Worm (Caenorhabditis elegans) whole organism, L4 larva: Measurements from ENCODE around the gene C01B10.9.

Source experiments
- D1046.2 ChIP-seq: fragments of 200-800 bp; sonication (Bioruptor generic); IDR thresholded peaks from 2 replicates; pipeline ENCODE4 v1.3.6; 2022; ENCODE audit warnings: missing genetic modification characterization, missing compliant biosample characterization
- F44E2.7 ChIP-seq: fragments of 200-800 bp; sonication (Bioruptor generic); IDR thresholded peaks from 2 replicates; pipeline ENCODE4 v2.1.2; 2022; ENCODE audit warnings: missing genetic modification characterization, missing compliant biosample characterization
- F49E8.2 ChIP-seq: sonication (generic microtip); optimal IDR thresholded peaks from 2 replicates; lab custom pipeline; 2016; ENCODE audit warnings: missing compliant biosample characterization, mild to moderate bottlenecking, missing genetic modification characterization, borderline replicate concordance
- R02D3.7 ChIP-seq: fragments of 150-350 bp; sonication (generic microtip); optimal IDR thresholded peaks from 3 replicates; lab custom pipeline; 2014; ENCODE audit warnings: missing biosample characterization, missing genetic modification characterization
- T26A8.4 ChIP-seq: fragments of 200-800 bp; sonication (Bioruptor generic); IDR thresholded peaks from 2 replicates; pipeline ENCODE4 v1.3.6; 2022; ENCODE audit warnings: missing genetic modification characterization, missing compliant biosample characterization
- Y75B8A.6 ChIP-seq: fragments of 200-800 bp; sonication (Bioruptor generic); IDR thresholded peaks from 2 replicates; pipeline ENCODE4 v1.3.6; 2022; ENCODE audit warnings: missing genetic modification reagents, missing genetic modification characterization, missing compliant biosample characterization
- aha-1 ChIP-seq: fragments of 150-350 bp; peaks from one replicate; lab custom pipeline; 2014; ENCODE audit warnings: missing biosample characterization, missing genetic modification characterization
- attf-4 ChIP-seq: sonication (generic microtip); optimal IDR thresholded peaks from 3 replicates; lab custom pipeline; 2017; ENCODE audit warnings: missing biosample characterization, missing genetic modification characterization
- ceh-62 ChIP-seq: sonication (generic microtip); optimal IDR thresholded peaks from 2 replicates; lab custom pipeline; 2017; ENCODE audit warnings: missing biosample characterization, missing genetic modification characterization
- ceh-82 ChIP-seq: sonication (generic microtip); optimal IDR thresholded peaks from 2 replicates; lab custom pipeline; 2017; ENCODE audit warnings: missing biosample characterization, missing genetic modification characterization
- ctbp-1 ChIP-seq: fragments of 200-800 bp; sonication (Bioruptor generic); IDR thresholded peaks from 2 replicates; pipeline ENCODE4 v1.3.6; 2022; ENCODE audit warnings: missing genetic modification reagents, missing genetic modification characterization, missing compliant biosample characterization
- daf-16 ChIP-seq, 3 experiments: sonication (generic microtip); optimal IDR thresholded peaks; 2 replicates each; lab custom pipeline; 2016 to 2017; ENCODE audit warnings: missing genetic modification characterization in 3 of 3, missing genetic modification reagents in 3 of 3, mild to moderate bottlenecking in 2 of 3, missing compliant biosample characterization in 2 of 3, missing biosample characterization in 1 of 3, moderate library complexity in 1 of 3
- dmd-6 ChIP-seq: fragments of 200-800 bp; sonication (Bioruptor generic); IDR thresholded peaks from 2 replicates; pipeline ENCODE4 v1.3.6; 2022; ENCODE audit warnings: missing genetic modification reagents, missing genetic modification characterization, missing compliant biosample characterization
- dpl-1 ChIP-seq: fragments of 150-350 bp; optimal IDR thresholded peaks from 2 replicates; lab custom pipeline; 2014; ENCODE audit warnings: missing biosample characterization, missing genetic modification reagents, missing genetic modification characterization
- dve-1 ChIP-seq: sonication (generic microtip); optimal IDR thresholded peaks from 2 replicates; lab custom pipeline; 2017; ENCODE audit warnings: antibody characterized with exemption, mild to moderate bottlenecking, missing genetic modification characterization, missing compliant biosample characterization; ENCODE audit not compliant: insufficient read depth
- fkh-10 ChIP-seq: fragments of 150-350 bp; optimal IDR thresholded peaks from 2 replicates; lab custom pipeline; 2014; ENCODE audit warnings: missing biosample characterization, missing genetic modification reagents, missing genetic modification characterization
- gei-8 ChIP-seq: fragments of 200-800 bp; sonication (Bioruptor generic); optimal IDR thresholded peaks from 2 replicates; lab custom pipeline; 2018; ENCODE audit warnings: mild to moderate bottlenecking, missing genetic modification characterization, missing compliant biosample characterization
- hlh-11 ChIP-seq: fragments of 200-800 bp; sonication (Bioruptor generic); optimal IDR thresholded peaks from 2 replicates; lab custom pipeline; 2018; ENCODE audit warnings: mild to moderate bottlenecking, missing genetic modification characterization, missing compliant biosample characterization
- hlh-30 ChIP-seq: sonication (generic microtip); optimal IDR thresholded peaks from 2 replicates; lab custom pipeline; 2017; ENCODE audit warnings: antibody characterized with exemption, mild to moderate bottlenecking, missing genetic modification characterization, missing compliant biosample characterization; ENCODE audit not compliant: insufficient read depth
- lin-13 ChIP-seq: fragments of 150-350 bp; optimal IDR thresholded peaks from 2 replicates; lab custom pipeline; 2014; ENCODE audit warnings: missing biosample characterization, missing genetic modification reagents, missing genetic modification characterization
- lin-15B ChIP-seq: fragments of 150-350 bp; sonication (generic microtip); optimal IDR thresholded peaks from 3 replicates; lab custom pipeline; 2014; ENCODE audit warnings: missing biosample characterization, missing genetic modification characterization
- lin-38 ChIP-seq: fragments of 200-800 bp; sonication (Bioruptor generic); IDR thresholded peaks from 2 replicates; pipeline ENCODE4 v1.3.6; 2022; ENCODE audit warnings: missing genetic modification reagents, missing genetic modification characterization, missing compliant biosample characterization
- lin-39 ChIP-seq: fragments of 150-350 bp; optimal IDR thresholded peaks from 2 replicates; lab custom pipeline; 2014; ENCODE audit warnings: missing biosample characterization, missing genetic modification reagents, missing genetic modification characterization
- lsy-2 ChIP-seq, 2 experiments: fragments of 150-350 bp in 1 of 2; sonication (generic microtip) in 1 of 2; optimal IDR thresholded peaks; 2 replicates each; lab custom pipeline; 2014 to 2017; ENCODE audit warnings: missing biosample characterization in 2 of 2, missing genetic modification characterization in 2 of 2
- madf-9 ChIP-seq: fragments of 200-800 bp; sonication (Bioruptor generic); conservative IDR thresholded peaks from 2 replicates; pipeline ENCODE4 v1.3.6; 2022; ENCODE audit warnings: missing genetic modification reagents, missing genetic modification characterization, missing compliant biosample characterization
- mdt-29 ChIP-seq: fragments of 200-800 bp; sonication (Bioruptor generic); IDR thresholded peaks from 2 replicates; pipeline ENCODE4 v1.3.6; 2022; ENCODE audit warnings: missing genetic modification reagents, missing genetic modification characterization, missing compliant biosample characterization
- mes-2 ChIP-seq: sonication (generic microtip); optimal IDR thresholded peaks from 2 replicates; lab custom pipeline; 2016; ENCODE audit warnings: missing genotype, mild to moderate bottlenecking, missing genetic modification characterization, missing compliant biosample characterization; ENCODE audit not compliant: poor library complexity, severe bottlenecking
- mxl-2 ChIP-seq: fragments of 200-800 bp; sonication (Bioruptor generic); conservative IDR thresholded peaks from 2 replicates; pipeline ENCODE4 v1.3.6; 2022; ENCODE audit warnings: missing genetic modification reagents, missing genetic modification characterization, missing compliant biosample characterization
- nhr-28 ChIP-seq: fragments of 150-350 bp; optimal IDR thresholded peaks from 2 replicates; lab custom pipeline; 2014; ENCODE audit warnings: missing biosample characterization, missing genetic modification characterization
- nhr-6 ChIP-seq: fragments of 150-350 bp; optimal IDR thresholded peaks from 2 replicates; lab custom pipeline; 2014; ENCODE audit warnings: missing biosample characterization, missing genetic modification characterization
- pha-4 ChIP-seq, 2 experiments: fragments of 150-350 bp in 1 of 2; fragments of 200-800 bp in 1 of 2; sonication (Bioruptor generic) in 1 of 2; IDR thresholded peaks in 1 of 2; optimal IDR thresholded peaks in 1 of 2; 2 replicates each; pipeline versions ENCODE4 v1.3.6 to Lab custom; 2014 to 2022; ENCODE audit warnings: missing genetic modification characterization in 2 of 2, missing genetic modification reagents in 2 of 2, missing biosample characterization in 1 of 2, missing compliant biosample characterization in 1 of 2
- pqm-1 ChIP-seq: sonication (generic microtip); optimal IDR thresholded peaks from 2 replicates; lab custom pipeline; 2017; ENCODE audit warnings: missing biosample characterization, missing genetic modification characterization
- skn-1 ChIP-seq: fragments of 150-350 bp; optimal IDR thresholded peaks from 2 replicates; lab custom pipeline; 2014; ENCODE audit warnings: missing biosample characterization, missing genetic modification characterization
- snpc-1.2 ChIP-seq: fragments of 200-800 bp; sonication (Bioruptor generic); IDR thresholded peaks from 2 replicates; pipeline ENCODE4 v1.3.6; 2022; ENCODE audit warnings: missing genetic modification reagents, missing genetic modification characterization, missing compliant biosample characterization
- snpc-4 ChIP-seq: fragments of 150-350 bp; optimal IDR thresholded peaks from 2 replicates; lab custom pipeline; 2014; ENCODE audit warnings: missing biosample characterization, missing genetic modification characterization
- spr-1 ChIP-seq: sonication (generic microtip); optimal IDR thresholded peaks from 2 replicates; lab custom pipeline; 2016; ENCODE audit warnings: mild to moderate bottlenecking, missing genetic modification characterization, missing compliant biosample characterization
- spr-3 ChIP-seq: fragments of 200-800 bp; sonication (Bioruptor generic); optimal IDR thresholded peaks from 2 replicates; lab custom pipeline; 2018; ENCODE audit warnings: mild to moderate bottlenecking, missing genetic modification characterization, missing compliant biosample characterization
- tra-1 ChIP-seq: fragments of 200-800 bp; sonication (Bioruptor generic); IDR thresholded peaks from 2 replicates; pipeline ENCODE4 v1.3.6; 2022; ENCODE audit warnings: missing genetic modification reagents, missing genetic modification characterization, missing compliant biosample characterization
- unc-62 ChIP-seq, 3 experiments: fragments of 150-350 bp in 1 of 3; sonication (generic microtip); optimal IDR thresholded peaks in 2 of 3; peaks in 1 of 3; 1 replicate in 1 of 3; 2 replicates in 2 of 3; lab custom pipeline; 2014 to 2017; ENCODE audit warnings: missing biosample characterization in 3 of 3, missing genetic modification characterization in 3 of 3, missing genetic modification reagents in 3 of 3, missing genotype in 1 of 3
- zag-1 ChIP-seq: fragments of 150-350 bp; optimal IDR thresholded peaks from 2 replicates; lab custom pipeline; 2014; ENCODE audit warnings: missing biosample characterization, missing genetic modification characterization
- zfp-3 ChIP-seq: fragments of 200-800 bp; sonication (Bioruptor generic); conservative IDR thresholded peaks from 2 replicates; pipeline ENCODE4 v1.3.6; 2022; ENCODE audit warnings: missing genetic modification reagents, missing genetic modification characterization, missing compliant biosample characterization
- zip-11 ChIP-seq: fragments of 200-800 bp; sonication (Bioruptor generic); IDR thresholded peaks from 2 replicates; pipeline ENCODE4 v1.3.6; 2022; ENCODE audit warnings: missing genetic modification characterization, missing compliant biosample characterization

C01B10.9 gene

ce11 chrIV:6603549-6603948 is 28.5 kb upstream of the C01B10.9 start:
- TF ChIP-seq hlh-30 (tag; lab: Kevin White, UChicago), result no peak
- TF ChIP-seq unc-62 (GFP tag; optimal IDR thresholded peaks at IDR 0.05 in 1 of 2; lab: Kevin White, UChicago), result peak in 1 of 2 experiments; percentile 55
- TF ChIP-seq unc-62 (tag; optimal IDR thresholded peaks at IDR 0.05; lab: Kevin White, UChicago), result no peak
- peak; percentile 21 for TF ChIP-seq dve-1
- no peak for TF ChIP-seq tra-1

- TF ChIP-seq hlh-30 (tag; lab: Kevin White, UChicago), result no peak
- no peak for TF ChIP-seq dpl-1 (GFP tag; lab: Kevin White, UChicago)
- no peak for TF ChIP-seq zag-1
- peak; percentile 86 for TF ChIP-seq nhr-28
- no peak for TF ChIP-seq dmd-6 (GFP tag; lab: Robert Waterston, UW)
- no peak for TF ChIP-seq Y75B8A.6
- no peak for TF ChIP-seq skn-1 (tag; lab: Kevin White, UChicago)
- no peak for TF ChIP-seq zip-11 (GFP tag; lab: Robert Waterston, UW)
- TF ChIP-seq D1046.2 (GFP tag; lab: Robert Waterston, UW), result no peak
These were observed 26.2 kb upstream of the C01B10.9 start, which contains the start of gene nstp-2 for ce11 chrIV:6605863-6606262. TSS of gene nstp-2 (minus strand) at chrIV:6606188.

ce11 chrIV:6606587-6606986 is 25.4 kb upstream of the C01B10.9 start:
- TF ChIP-seq R02D3.7, result no peak
- no peak for TF ChIP-seq lin-13
- no peak for TF ChIP-seq zfp-3 (GFP tag; lab: Robert Waterston, UW)
- TF ChIP-seq lin-15B, result no peak
- TF ChIP-seq snpc-1.2 (GFP tag; lab: Robert Waterston, UW), result no peak
- peak; percentile 99 for TF ChIP-seq nhr-28
- no peak for TF ChIP-seq lin-39 (tag; lab: Kevin White, UChicago)
- TF ChIP-seq mes-2 (tag; lab: Kevin White, UChicago), result peak; percentile 60
- TF ChIP-seq T26A8.4 (GFP tag; lab: Robert Waterston, UW), result no peak
- TF ChIP-seq snpc-4 (tag; lab: Kevin White, UChicago), result no peak
- TF ChIP-seq fkh-10 (GFP tag; lab: Kevin White, UChicago), result no peak
- TF ChIP-seq F49E8.2, result no peak
- TF ChIP-seq daf-16 (GFP tag; optimal IDR thresholded peaks at IDR 0.05; lab: Kevin White, UChicago), result no peak
- TF ChIP-seq daf-16 (tag; optimal IDR thresholded peaks at IDR 0.05; lab: Kevin White, UChicago), result peak; percentile 39
- TF ChIP-seq hlh-11 (tag; lab: Kevin White, UChicago), result peak; percentile 6

ce11 chrIV:6607059-6607458 is 25.0 kb upstream of the C01B10.9 start:
- TF ChIP-seq nhr-28 (peak; percentile 99), unc-62 (GFP tag; optimal IDR thresholded peaks at IDR 0.05 in 1 of 2; lab: Kevin White, UChicago) (peak in 1 of 2 experiments; percentile 50), unc-62 (tag; optimal IDR thresholded peaks at IDR 0.05; lab: Kevin White, UChicago) (no peak), attf-4 (tag; lab: Kevin White, UChicago) (no peak), mdt-29 (GFP tag; lab: Robert Waterston, UW) (no peak), madf-9 (GFP tag; lab: Robert Waterston, UW) (no peak), aha-1 (tag; lab: Kevin White, UChicago) (peak; percentile 77), ctbp-1 (GFP tag; lab: Robert Waterston, UW) (no peak), daf-16 (GFP tag; optimal IDR thresholded peaks at IDR 0.05; lab: Kevin White, UChicago) (no peak), daf-16 (tag; optimal IDR thresholded peaks at IDR 0.05; lab: Kevin White, UChicago) (peak; percentile 3), spr-3 (GFP tag; lab: Kevin White, UChicago) (no peak), pqm-1 (tag; lab: Kevin White, UChicago) (peak; percentile 18)

- TF ChIP-seq pha-4 (GFP tag; IDR thresholded peaks at IDR 0.05; lab: Robert Waterston, UW) (no peak), pha-4 (tag; optimal IDR thresholded peaks at IDR 0.05; lab: Kevin White, UChicago) (no peak), F44E2.7 (GFP tag; lab: Robert Waterston, UW) (no peak), ceh-62 (tag; lab: Kevin White, UChicago) (no peak), lsy-2 (tag; optimal IDR thresholded peaks at IDR 0.05; lab: Kevin White, UChicago) (peak in 1 of 2 experiments; percentile 65), mes-2 (tag; lab: Kevin White, UChicago) (peak; percentile 46), snpc-1.2 (GFP tag; lab: Robert Waterston, UW) (peak; percentile 73), dve-1 (peak; percentile 44), lin-38 (GFP tag; lab: Robert Waterston, UW) (peak; percentile 68), gei-8 (no peak), nhr-6 (tag; lab: Kevin White, UChicago) (peak; percentile 18), daf-16 (GFP tag; optimal IDR thresholded peaks at IDR 0.05; lab: Kevin White, UChicago) (no peak), daf-16 (tag; optimal IDR thresholded peaks at IDR 0.05; lab: Kevin White, UChicago) (peak; percentile 22), mxl-2 (GFP tag; lab: Robert Waterston, UW) (no peak), ceh-82 (no peak), spr-3 (GFP tag; lab: Kevin White, UChicago) (no peak), spr-1 (tag; lab: Kevin White, UChicago) (no peak)
These were observed 18.7 kb upstream of the C01B10.9 start, which contains the start of gene drh-1 for ce11 chrIV:6613296-6613695. TSS of gene drh-1 (minus strand) at chrIV:6613353.
